Worm (Caenorhabditis elegans) whole organism, L2 larva: ENCODE results near the gene F55A4.7.

Experiments
- dmd-4 ChIP-seq: sonication (generic microtip); optimal IDR thresholded peaks from 2 replicates; lab custom pipeline; 2017; ENCODE audit warnings: missing biosample characterization, missing genetic modification characterization
- elt-1 ChIP-seq: fragments of 150-350 bp; optimal IDR thresholded peaks from 2 replicates; lab custom pipeline; 2014; ENCODE audit warnings: missing biosample characterization, missing genetic modification characterization
- lsy-2 ChIP-seq, 2 experiments: fragments of 150-350 bp in 1 of 2; sonication (generic microtip) in 1 of 2; optimal IDR thresholded peaks; 2 replicates each; lab custom pipeline; 2014 to 2017; ENCODE audit warnings: missing biosample characterization in 2 of 2, missing genetic modification characterization in 2 of 2
- nhr-237 ChIP-seq: fragments of 150-350 bp; optimal IDR thresholded peaks from 2 replicates; lab custom pipeline; 2014; ENCODE audit warnings: missing biosample characterization, missing genetic modification characterization
- nhr-77 ChIP-seq: fragments of 150-350 bp; optimal IDR thresholded peaks from 2 replicates; lab custom pipeline; 2014; ENCODE audit warnings: missing biosample characterization, missing genetic modification characterization
- snpc-4 ChIP-seq: fragments of 150-350 bp; optimal IDR thresholded peaks from 2 replicates; lab custom pipeline; 2014; ENCODE audit warnings: missing biosample characterization, missing genetic modification characterization

DNA sequence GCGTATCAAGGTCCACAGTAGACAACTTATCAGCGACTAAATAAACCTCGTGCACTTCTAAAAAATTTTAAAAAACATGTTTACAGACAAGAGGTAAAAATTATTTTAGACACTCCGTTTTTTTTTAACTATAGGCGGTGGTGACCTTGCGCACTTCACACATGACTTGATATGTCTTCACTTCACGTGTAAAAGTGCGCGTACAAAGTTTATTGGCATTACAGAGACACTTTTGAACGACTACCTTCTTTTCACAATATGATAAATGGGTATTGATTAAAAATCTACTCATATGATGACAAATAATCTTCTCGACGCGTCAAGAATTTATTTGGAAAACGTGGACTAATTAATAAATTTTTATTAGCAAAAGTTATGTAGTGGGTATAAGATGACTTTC lies 11.5 kb downstream of the F55A4.7 start:
- TF ChIP-seq elt-1 (tag; lab: Kevin White, UChicago) (no peak), dmd-4 (tag; lab: Kevin White, UChicago) (no peak), snpc-4 (no peak), nhr-237 (tag; lab: Kevin White, UChicago) (no peak), lsy-2 (tag; optimal IDR thresholded peaks at IDR 0.05; lab: Kevin White, UChicago) (no peak), nhr-77 (tag; lab: Kevin White, UChicago) (no peak)
